Worm (Caenorhabditis elegans) whole organism, L3 larva: ENCODE data around the gene C27D6.12.
A peak's percentile ranks its signal among the peaks of the same experiment; 100 is the strongest.

ENCODE experiments used
- R02D3.7 ChIP-seq: fragments of 150-350 bp; optimal IDR thresholded peaks from 2 replicates; lab custom pipeline; 2014; ENCODE audit warnings: missing biosample characterization, missing genetic modification characterization
- ZK546.5 ChIP-seq: sonication (generic microtip); optimal IDR thresholded peaks from 2 replicates; lab custom pipeline; 2017; ENCODE audit warnings: missing biosample characterization, missing genetic modification characterization
- aly-2 ChIP-seq: fragments of 150-350 bp; optimal IDR thresholded peaks from 2 replicates; lab custom pipeline; 2014; ENCODE audit warnings: missing biosample characterization, missing genetic modification characterization
- ama-1 ChIP-seq: fragments of 150-350 bp; optimal IDR thresholded peaks from 2 replicates; lab custom pipeline; 2018
- ceh-16 ChIP-seq: sonication (generic microtip); optimal IDR thresholded peaks from 2 replicates; lab custom pipeline; 2017; ENCODE audit warnings: missing biosample characterization, missing genetic modification characterization
- ceh-82 ChIP-seq: fragments of 150-350 bp; optimal IDR thresholded peaks from 2 replicates; lab custom pipeline; 2014; ENCODE audit warnings: missing biosample characterization, missing genetic modification characterization
- ceh-9 ChIP-seq: sonication (generic microtip); optimal IDR thresholded peaks from 2 replicates; lab custom pipeline; 2018; ENCODE audit warnings: missing biosample characterization, missing genetic modification characterization
- daf-12 ChIP-seq: fragments of 150-350 bp; optimal IDR thresholded peaks from 2 replicates; lab custom pipeline; 2014; ENCODE audit warnings: missing biosample characterization, missing genetic modification reagents, missing genetic modification characterization
- egl-5 ChIP-seq: fragments of 150-350 bp; optimal IDR thresholded peaks from 2 replicates; lab custom pipeline; 2017; ENCODE audit warnings: missing biosample characterization, missing genetic modification reagents, missing genetic modification characterization, inconsistent platforms
- elt-1 ChIP-seq: fragments of 150-350 bp; optimal IDR thresholded peaks from 2 replicates; lab custom pipeline; 2014; ENCODE audit warnings: missing biosample characterization, missing genetic modification characterization
- elt-2 ChIP-seq: sonication (generic microtip); optimal IDR thresholded peaks from 2 replicates; lab custom pipeline; 2016; ENCODE audit warnings: missing genetic modification reagents, mild to moderate bottlenecking, missing genetic modification characterization, missing compliant biosample characterization
- elt-3 ChIP-seq, 3 experiments: fragments of 150-350 bp in 1 of 3; sonication (generic microtip) in 2 of 3; optimal IDR thresholded peaks; 2 replicates in 2 of 3; 4 replicates in 1 of 3; lab custom pipeline; 2014 to 2017; ENCODE audit warnings: missing biosample characterization in 3 of 3, missing genetic modification characterization in 3 of 3
- fkh-10 ChIP-seq: sonication (generic microtip); optimal IDR thresholded peaks from 2 replicates; lab custom pipeline; 2017; ENCODE audit warnings: missing biosample characterization, missing genetic modification reagents, missing genetic modification characterization
- fos-1 ChIP-seq: fragments of 150-350 bp; optimal IDR thresholded peaks from 2 replicates; lab custom pipeline; 2014; ENCODE audit warnings: missing biosample characterization, missing genetic modification characterization
- jun-1 ChIP-seq: fragments of 150-350 bp; optimal IDR thresholded peaks from 2 replicates; lab custom pipeline; 2014; ENCODE audit warnings: missing biosample characterization, missing genetic modification reagents, missing genetic modification characterization
- lin-39 ChIP-seq: fragments of 150-350 bp; optimal IDR thresholded peaks from 2 replicates; lab custom pipeline; 2018; ENCODE audit warnings: missing biosample characterization, missing genetic modification reagents, missing genetic modification characterization
- lsy-12 ChIP-seq: sonication (generic microtip); optimal IDR thresholded peaks from 2 replicates; lab custom pipeline; 2016; ENCODE audit warnings: mild to moderate bottlenecking, missing genetic modification characterization, missing compliant biosample characterization
- nfya-1 ChIP-seq: sonication (generic microtip); optimal IDR thresholded peaks from 2 replicates; lab custom pipeline; 2017; ENCODE audit warnings: missing genetic modification characterization, mild to moderate bottlenecking, missing compliant biosample characterization, antibody characterized with exemption, moderate library complexity; ENCODE audit not compliant: insufficient read depth
- nhr-11 ChIP-seq: fragments of 150-350 bp; optimal IDR thresholded peaks from 2 replicates; lab custom pipeline; 2014; ENCODE audit warnings: missing biosample characterization, missing genetic modification characterization
- nhr-12 ChIP-seq: fragments of 150-350 bp; optimal IDR thresholded peaks from 2 replicates; lab custom pipeline; 2014; ENCODE audit warnings: missing biosample characterization, missing genetic modification characterization
- nhr-237 ChIP-seq: fragments of 150-350 bp; optimal IDR thresholded peaks from 2 replicates; lab custom pipeline; 2014; ENCODE audit warnings: missing biosample characterization, missing genetic modification characterization
- nhr-28 ChIP-seq: fragments of 150-350 bp; optimal IDR thresholded peaks from 2 replicates; lab custom pipeline; 2014; ENCODE audit warnings: missing biosample characterization, missing genetic modification characterization
- nhr-43 ChIP-seq: sonication (generic microtip); optimal IDR thresholded peaks from 2 replicates; lab custom pipeline; 2016; ENCODE audit warnings: mild to moderate bottlenecking, missing genetic modification characterization, missing compliant biosample characterization; ENCODE audit not compliant: poor library complexity, severe bottlenecking
- nhr-67 ChIP-seq: fragments of 150-350 bp; optimal IDR thresholded peaks from 2 replicates; lab custom pipeline; 2014; ENCODE audit warnings: missing biosample characterization, missing genetic modification characterization
- pha-4 ChIP-seq: fragments of 150-350 bp; optimal IDR thresholded peaks from 2 replicates; lab custom pipeline; 2014; ENCODE audit warnings: missing biosample characterization, missing genetic modification reagents, missing genetic modification characterization
- pqm-1 ChIP-seq: fragments of 150-350 bp; optimal IDR thresholded peaks from 2 replicates; lab custom pipeline; 2017; ENCODE audit warnings: missing biosample characterization, missing genetic modification characterization, inconsistent platforms
- sea-2 ChIP-seq: fragments of 150-350 bp; sonication (generic microtip); optimal IDR thresholded peaks from 4 replicates; lab custom pipeline; 2014; ENCODE audit warnings: missing biosample characterization, missing genetic modification reagents, missing genetic modification characterization
- snpc-4 ChIP-seq: fragments of 150-350 bp; optimal IDR thresholded peaks from 2 replicates; lab custom pipeline; 2014; ENCODE audit warnings: missing biosample characterization, missing genetic modification characterization
- tbx-2 ChIP-seq: sonication (generic microtip); optimal IDR thresholded peaks from 2 replicates; lab custom pipeline; 2016; ENCODE audit warnings: mild to moderate bottlenecking, missing genetic modification characterization, missing compliant biosample characterization
- unc-39 ChIP-seq: sonication (generic microtip); optimal IDR thresholded peaks from 4 replicates; lab custom pipeline; 2017; ENCODE audit warnings: missing biosample characterization, missing genetic modification characterization
- unc-62 ChIP-seq: fragments of 150-350 bp; sonication (generic microtip); optimal IDR thresholded peaks from 4 replicates; lab custom pipeline; 2014; ENCODE audit warnings: missing biosample characterization, missing genetic modification reagents, missing genetic modification characterization
- zag-1 ChIP-seq: fragments of 150-350 bp; optimal IDR thresholded peaks from 2 replicates; lab custom pipeline; 2014; ENCODE audit warnings: missing biosample characterization, missing genetic modification characterization
- ztf-4 ChIP-seq: fragments of 150-350 bp; optimal IDR thresholded peaks from 2 replicates; lab custom pipeline; 2014; ENCODE audit warnings: missing biosample characterization, missing genetic modification characterization

C27D6.12 gene

ce11 chrII:5200205-5200604, 22.4 kb upstream of the C27D6.12 start:
- TF ChIP-seq snpc-4 (tag; lab: Kevin White, UChicago), result peak; percentile 78
- peak; percentile 40 for TF ChIP-seq elt-2 (tag; lab: Kevin White, UChicago)
- peak; percentile 6 for TF ChIP-seq nfya-1 (tag; lab: Kevin White, UChicago)

- TF ChIP-seq daf-12 (tag; lab: Kevin White, UChicago) (no peak), R02D3.7 (tag; lab: Kevin White, UChicago) (no peak), tbx-2 (tag; lab: Kevin White, UChicago) (no peak), unc-62 (GFP tag; lab: Kevin White, UChicago) (no peak), nhr-43 (tag; lab: Kevin White, UChicago) (no peak), unc-39 (tag; lab: Kevin White, UChicago) (no peak), pqm-1 (tag; lab: Kevin White, UChicago) (no peak), fos-1 (tag; lab: Kevin White, UChicago) (no peak), pha-4 (tag; lab: Kevin White, UChicago) (no peak), nhr-12 (no peak)
Observed at ce11 chrII:5199497-5199896, 21.7 kb upstream of the C27D6.12 start, which contains the start of gene msp-50. TSS of gene msp-50 (plus strand) at chrII:5199797.

- TF ChIP-seq lin-39 (tag; lab: Kevin White, UChicago) (no peak), ceh-9 (tag; lab: Kevin White, UChicago) (no peak), ZK546.5 (tag; lab: Kevin White, UChicago) (no peak), nhr-28 (tag; lab: Kevin White, UChicago) (no peak), zag-1 (no peak), nhr-11 (tag; lab: Kevin White, UChicago) (no peak), elt-3 (tag; optimal IDR thresholded peaks at IDR 0.05; lab: Kevin White, UChicago) (no peak), ama-1 (lab: Kevin White, UChicago) (no peak), elt-1 (tag; lab: Kevin White, UChicago) (no peak), lsy-12 (tag; lab: Kevin White, UChicago) (no peak), fos-1 (tag; lab: Kevin White, UChicago) (no peak), elt-2 (tag; lab: Kevin White, UChicago) (no peak), jun-1 (tag; lab: Kevin White, UChicago) (no peak), aly-2 (tag; lab: Kevin White, UChicago) (no peak), ceh-82 (tag; lab: Kevin White, UChicago) (no peak), unc-39 (tag; lab: Kevin White, UChicago) (no peak), nhr-43 (tag; lab: Kevin White, UChicago) (no peak)
Observed at ce11 chrII:5195504-5195903, 17.7 kb upstream of the C27D6.12 start, which contains the start of gene C34F11.5. TSS of gene C34F11.5 (plus strand) at chrII:5195804.

ce11 chrII:5194066-5194465, 16.3 kb upstream of the C27D6.12 start, which contains the start of gene msp-49:
TSS of gene msp-49 (plus strand) at chrII:5194366.
- TF ChIP-seq nfya-1 (tag; lab: Kevin White, UChicago) (no peak), nhr-67 (tag; lab: Kevin White, UChicago) (no peak), pha-4 (tag; lab: Kevin White, UChicago) (no peak), sea-2 (GFP tag; lab: Kevin White, UChicago) (no peak), egl-5 (no peak), fos-1 (tag; lab: Kevin White, UChicago) (no peak), tbx-2 (tag; lab: Kevin White, UChicago) (no peak), ztf-4 (no peak), elt-3 (tag; optimal IDR thresholded peaks at IDR 0.05; lab: Kevin White, UChicago) (no peak), ceh-16 (no peak), ceh-9 (tag; lab: Kevin White, UChicago) (no peak), lin-39 (tag; lab: Kevin White, UChicago) (no peak), daf-12 (tag; lab: Kevin White, UChicago) (no peak), nhr-237 (tag; lab: Kevin White, UChicago) (no peak), elt-2 (tag; lab: Kevin White, UChicago) (no peak)

- TF ChIP-seq sea-2 (GFP tag; lab: Kevin White, UChicago) (no peak), elt-2 (tag; lab: Kevin White, UChicago) (peak; percentile 99), nhr-12 (no peak), jun-1 (tag; lab: Kevin White, UChicago) (peak; percentile 45), pha-4 (tag; lab: Kevin White, UChicago) (peak; percentile 10), unc-62 (GFP tag; lab: Kevin White, UChicago) (no peak), aly-2 (tag; lab: Kevin White, UChicago) (no peak), ZK546.5 (tag; lab: Kevin White, UChicago) (no peak), pqm-1 (tag; lab: Kevin White, UChicago) (peak; percentile 92), fkh-10 (GFP tag; lab: Kevin White, UChicago) (no peak), zag-1 (no peak)
- TF ChIP-seq, all 47 proteins: peak for 4
Observed at ce11 chrII:5191766-5192165, 14.0 kb upstream of the C27D6.12 start.
